Worm (Caenorhabditis elegans) whole organism, L2 larva: Measurements from ENCODE around the gene str-244.

ENCODE experiments used
- ama-1 ChIP-seq: fragments of 150-350 bp; optimal IDR thresholded peaks from 2 replicates; lab custom pipeline; 2018; ENCODE audit warnings: inconsistent platforms
- nhr-21 ChIP-seq: fragments of 150-350 bp; optimal IDR thresholded peaks from 2 replicates; lab custom pipeline; 2014; ENCODE audit warnings: missing biosample characterization, missing genetic modification characterization
- skn-1 ChIP-seq: sonication (generic microtip); optimal IDR thresholded peaks from 2 replicates; lab custom pipeline; 2017; ENCODE audit warnings: missing biosample characterization, missing genetic modification characterization
- ztf-11 ChIP-seq: sonication (generic microtip); optimal IDR thresholded peaks from 2 replicates; lab custom pipeline; 2017; ENCODE audit warnings: missing biosample characterization, missing genetic modification characterization

DNA sequence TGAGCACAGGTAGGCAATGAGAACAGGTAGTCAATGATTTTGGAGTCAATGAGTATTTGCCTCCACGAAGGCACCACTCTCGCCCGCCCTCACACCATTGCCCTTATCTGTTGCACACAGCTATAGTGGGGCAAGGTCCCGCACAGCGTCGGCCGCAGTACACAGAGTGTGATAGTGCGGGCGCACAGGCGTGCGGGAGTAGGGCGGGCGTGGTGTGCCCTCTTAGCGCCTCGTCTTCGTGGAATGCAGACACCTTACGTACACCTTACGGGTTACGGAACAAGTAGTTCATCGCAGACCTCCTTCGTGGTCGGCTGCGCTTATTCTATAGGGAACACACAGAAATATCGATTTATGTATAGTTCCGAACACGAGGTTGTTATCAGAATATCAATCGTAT is 41.0 kb downstream of the str-244 start:
- TF ChIP-seq ama-1 (lab: Kevin White, UChicago) (no peak), ztf-11 (no peak), nhr-21 (tag; lab: Kevin White, UChicago) (no peak), skn-1 (no peak)
